Worm (Caenorhabditis elegans) whole organism, early embryonic: Measurements from ENCODE around the gene nas-19.
"Not testable (repeated sequence)": the region's sequence is repeated elsewhere in the genome, so short reads cannot be mapped to it uniquely, and the experiment has no call there.

ENCODE experiments used
- B0310.2 ChIP-seq: sonication (generic microtip); optimal IDR thresholded peaks from 2 replicates; lab custom pipeline; 2016; ENCODE audit warnings: mild to moderate bottlenecking, missing genetic modification characterization, missing compliant biosample characterization
- F13C5.2 ChIP-seq: sonication (generic microtip); optimal IDR thresholded peaks from 2 replicates; lab custom pipeline; 2017; ENCODE audit warnings: mild to moderate bottlenecking, missing genetic modification characterization, inconsistent platforms, missing compliant biosample characterization
- aly-1 ChIP-seq: sonication (generic microtip); optimal IDR thresholded peaks from 2 replicates; lab custom pipeline; 2016; ENCODE audit warnings: missing genetic modification characterization, missing compliant biosample characterization
- ama-1 ChIP-seq: fragments of 150-350 bp; optimal IDR thresholded peaks from 2 replicates; lab custom pipeline; 2014
- ceh-13 ChIP-seq: fragments of 200-800 bp; sonication (Bioruptor generic); optimal IDR thresholded peaks from 2 replicates; lab custom pipeline; 2018; ENCODE audit warnings: mild to moderate bottlenecking, missing genetic modification characterization, missing compliant biosample characterization
- ceh-36 ChIP-seq: sonication (generic microtip); optimal IDR thresholded peaks from 2 replicates; lab custom pipeline; 2016; ENCODE audit warnings: missing genetic modification characterization, inconsistent platforms, missing compliant biosample characterization
- ets-7 ChIP-seq: sonication (generic microtip); optimal IDR thresholded peaks from 2 replicates; lab custom pipeline; 2016; ENCODE audit warnings: missing genotype, missing genetic modification characterization, missing compliant biosample characterization
- flt-1 ChIP-seq: fragments of 200-800 bp; sonication (Bioruptor generic); IDR thresholded peaks from 2 replicates; pipeline ENCODE4 v1.3.6; 2022; ENCODE audit warnings: missing genetic modification characterization, missing compliant biosample characterization
- hmbx-1 ChIP-seq: sonication (generic microtip); optimal IDR thresholded peaks from 2 replicates; lab custom pipeline; 2016; ENCODE audit warnings: mild to moderate bottlenecking, missing genetic modification characterization, missing compliant biosample characterization
- hmg-4 ChIP-seq: fragments of 200-800 bp; sonication (Bioruptor generic); optimal IDR thresholded peaks from 2 replicates; lab custom pipeline; 2018; ENCODE audit warnings: mild to moderate bottlenecking, missing genetic modification characterization, missing compliant biosample characterization
- hnd-1 ChIP-seq: sonication (generic microtip); optimal IDR thresholded peaks from 2 replicates; lab custom pipeline; 2016; ENCODE audit warnings: missing genetic modification characterization, missing compliant biosample characterization
- pes-1 ChIP-seq: fragments of 200-800 bp; sonication (Bioruptor generic); IDR thresholded peaks from 2 replicates; pipeline ENCODE4 v1.3.6; 2022; ENCODE audit warnings: missing genetic modification reagents, missing genetic modification characterization, missing compliant biosample characterization
- scrt-1 ChIP-seq: fragments of 200-800 bp; sonication (Bioruptor generic); IDR thresholded peaks from 2 replicates; pipeline ENCODE4 v1.3.6; 2022; ENCODE audit warnings: missing genetic modification characterization, missing compliant biosample characterization
- sea-1 ChIP-seq: fragments of 200-800 bp; sonication (Bioruptor generic); conservative IDR thresholded peaks from 2 replicates; pipeline ENCODE4 v1.3.6; 2022; ENCODE audit warnings: missing genetic modification characterization, missing compliant biosample characterization
- tbx-11 ChIP-seq: fragments of 200-800 bp; sonication (Bioruptor generic); IDR thresholded peaks from 2 replicates; pipeline ENCODE4 v1.3.6; 2022; ENCODE audit warnings: missing genetic modification characterization, missing compliant biosample characterization
- tbx-37 ChIP-seq: fragments of 200-800 bp; sonication (Bioruptor generic); conservative IDR thresholded peaks from 2 replicates; pipeline ENCODE4 v1.3.6; 2022; ENCODE audit warnings: missing genetic modification reagents, missing genetic modification characterization, missing compliant biosample characterization
- tra-4 ChIP-seq: sonication (generic microtip); optimal IDR thresholded peaks from 2 replicates; lab custom pipeline; 2017; ENCODE audit warnings: missing genetic modification characterization, missing compliant biosample characterization

nas-19 gene

DNA sequence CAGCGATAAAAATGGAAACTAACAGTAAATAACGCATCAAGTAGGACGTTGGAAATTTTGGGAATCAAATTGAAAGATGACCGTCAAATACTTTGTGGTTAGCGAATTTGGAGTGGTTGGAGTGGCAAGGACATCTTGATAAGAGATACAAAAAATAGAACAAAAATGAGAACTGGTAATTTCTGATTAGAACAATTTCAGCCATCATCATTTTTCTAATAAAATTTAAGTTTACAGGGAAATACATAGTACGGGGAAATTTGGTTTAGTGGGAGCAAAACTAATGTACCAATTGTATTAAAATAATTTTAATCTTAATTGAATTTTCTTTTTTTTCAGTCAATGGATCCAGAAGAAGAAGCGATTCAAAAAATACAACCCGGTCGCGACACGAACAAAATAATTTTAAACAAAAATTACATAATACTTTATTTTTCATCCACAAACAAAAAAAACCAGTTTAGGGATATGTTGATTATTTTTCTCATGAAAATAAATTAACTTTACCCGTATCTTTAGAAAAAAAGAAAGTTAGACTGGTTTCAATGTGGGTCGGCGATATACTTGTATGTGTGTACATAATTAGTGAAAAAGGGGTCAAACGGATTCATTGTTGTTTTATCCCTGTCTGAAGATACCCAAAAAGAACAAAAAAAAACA, 8.5 kb upstream of the nas-19 start, which contains the start of the genes K03B8.8 and grl-3:
TSS of gene K03B8.8 (minus strand) at position 101 of the 660 bp plus-strand sequence.
TSS of gene grl-3 (plus strand) at position 610 of the 660 bp plus-strand sequence.
- TF ChIP-seq ama-1 (lab: Kevin White, UChicago) (no peak), tbx-37 (GFP tag; lab: Robert Waterston, UW) (no peak), aly-1 (tag; lab: Kevin White, UChicago) (no peak), scrt-1 (GFP tag; lab: Robert Waterston, UW) (no peak), sea-1 (no peak), B0310.2 (no peak), hmg-4 (GFP tag; lab: Kevin White, UChicago) (no peak), flt-1 (GFP tag; lab: Robert Waterston, UW) (no peak), ets-7 (tag; lab: Kevin White, UChicago) (no peak), pes-1 (GFP tag; lab: Robert Waterston, UW) (no peak)

- no peak for TF ChIP-seq hmg-4 (GFP tag; lab: Kevin White, UChicago)
- no peak for TF ChIP-seq ceh-36 (tag; lab: Kevin White, UChicago)
- no peak for TF ChIP-seq sea-1
- no peak for TF ChIP-seq tbx-11 (GFP tag; lab: Robert Waterston, UW)
- TF ChIP-seq aly-1 (tag; lab: Kevin White, UChicago): no peak
- TF ChIP-seq scrt-1 (GFP tag; lab: Robert Waterston, UW): no peak
- no peak for TF ChIP-seq ceh-13 (GFP tag; lab: Kevin White, UChicago)
- TF ChIP-seq B0310.2: no peak
- no peak for TF ChIP-seq hmbx-1 (tag; lab: Kevin White, UChicago)
- TF ChIP-seq F13C5.2 (tag; lab: Kevin White, UChicago): no peak
- TF ChIP-seq tra-4 (tag; lab: Kevin White, UChicago): no peak
- no peak for TF ChIP-seq ets-7 (tag; lab: Kevin White, UChicago)
- TF ChIP-seq hnd-1: no peak
- no peak for TF ChIP-seq ama-1 (lab: Kevin White, UChicago)
- no peak for TF ChIP-seq flt-1 (GFP tag; lab: Robert Waterston, UW)
- no peak for TF ChIP-seq pes-1 (GFP tag; lab: Robert Waterston, UW)
- no peak for TF ChIP-seq tbx-37 (GFP tag; lab: Robert Waterston, UW)
These were observed 4.7 kb upstream of the nas-19 start, which contains the start of gene K03B8.6 for ce11 chrV:11407251-11407650. TSS of gene K03B8.6 (plus strand) at chrV:11407584.

DNA sequence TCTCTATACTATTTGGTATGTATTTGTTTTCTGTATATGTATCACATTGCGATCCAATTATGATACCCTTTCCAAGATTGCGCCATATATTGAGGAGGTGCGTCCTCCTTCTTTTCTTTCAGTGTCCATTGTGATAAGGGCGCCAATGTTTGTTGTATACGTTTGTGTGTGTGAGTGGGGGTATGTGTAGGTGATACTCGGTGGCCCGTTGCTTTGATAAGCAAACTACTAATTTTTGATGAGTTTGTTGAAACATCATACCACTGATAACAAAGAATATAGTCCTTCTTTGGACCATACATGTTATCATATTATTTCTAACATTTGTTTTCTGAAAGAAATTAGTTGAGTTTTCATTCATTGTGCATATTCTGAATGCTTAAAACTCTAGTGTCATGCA, 1.2 kb upstream of the nas-19 start:
- TF ChIP-seq ceh-36 (tag; lab: Kevin White, UChicago) (no peak), tbx-37 (GFP tag; lab: Robert Waterston, UW) (no peak), tra-4 (tag; lab: Kevin White, UChicago) (no peak), hnd-1 (no peak), tbx-11 (GFP tag; lab: Robert Waterston, UW) (no peak), sea-1 (no peak), ceh-13 (GFP tag; lab: Kevin White, UChicago) (no peak), aly-1 (tag; lab: Kevin White, UChicago) (no peak), B0310.2 (no peak), hmbx-1 (tag; lab: Kevin White, UChicago) (no peak), ets-7 (tag; lab: Kevin White, UChicago) (no peak), flt-1 (GFP tag; lab: Robert Waterston, UW) (no peak)

DNA sequence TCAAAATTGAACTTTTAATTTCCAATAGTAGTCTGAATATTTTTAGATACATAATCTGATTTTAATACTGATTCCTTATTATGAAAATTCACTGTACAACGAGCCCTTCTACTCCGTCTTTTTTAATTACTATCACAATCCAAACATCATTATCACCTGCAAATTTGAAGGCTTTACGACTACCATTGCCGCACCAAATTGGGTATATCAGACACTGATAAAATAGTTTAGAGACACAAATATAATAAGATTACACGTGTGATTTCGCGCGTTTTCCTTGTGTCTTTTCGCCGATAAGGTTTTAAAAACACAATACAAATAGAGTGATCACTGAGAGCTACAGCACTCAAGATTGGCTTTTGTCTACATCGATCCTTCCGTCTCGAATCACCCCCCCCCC, 549 bp upstream of the nas-19 start:
- TF ChIP-seq tra-4 (tag; lab: Kevin White, UChicago) (no peak), ceh-13 (GFP tag; lab: Kevin White, UChicago) (no peak), tbx-37 (GFP tag; lab: Robert Waterston, UW) (no peak), sea-1 (no peak), hnd-1 (no peak), scrt-1 (GFP tag; lab: Robert Waterston, UW) (no peak)

DNA sequence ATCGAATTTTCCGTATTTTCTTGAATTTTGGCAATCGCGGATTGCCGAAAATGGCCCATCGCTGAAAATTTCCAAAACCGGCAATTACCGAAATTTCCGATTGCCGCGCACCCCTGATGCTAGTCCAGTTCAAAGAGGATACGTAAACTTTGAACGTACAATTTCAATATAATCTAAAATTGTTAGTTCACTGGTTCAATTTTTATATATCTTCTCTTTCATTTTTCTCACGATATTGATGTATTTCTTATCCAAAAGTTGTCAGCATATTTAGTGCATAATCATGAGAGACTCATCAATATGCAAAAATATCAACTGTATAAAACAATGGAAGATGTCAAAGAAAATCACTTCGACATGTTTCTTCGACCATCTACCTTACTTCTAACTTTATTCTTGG, 3.9 kb downstream of the nas-19 start, which contains the start of gene nas-17:
TSS of gene nas-17 (plus strand) at position 301 of the 400 bp plus-strand sequence.
- no peak for TF ChIP-seq pes-1 (GFP tag; lab: Robert Waterston, UW)
- TF ChIP-seq ets-7 (tag; lab: Kevin White, UChicago): no peak
- no peak for TF ChIP-seq flt-1 (GFP tag; lab: Robert Waterston, UW)
- no peak for TF ChIP-seq tra-4 (tag; lab: Kevin White, UChicago)
- no peak for TF ChIP-seq ceh-13 (GFP tag; lab: Kevin White, UChicago)
- no peak for TF ChIP-seq tbx-37 (GFP tag; lab: Robert Waterston, UW)
- TF ChIP-seq F13C5.2 (tag; lab: Kevin White, UChicago): no peak
- TF ChIP-seq B0310.2: no peak
- TF ChIP-seq ceh-36 (tag; lab: Kevin White, UChicago): no peak
- TF ChIP-seq aly-1 (tag; lab: Kevin White, UChicago): no peak
- TF ChIP-seq sea-1: no peak
- no peak for TF ChIP-seq ama-1 (lab: Kevin White, UChicago)

DNA sequence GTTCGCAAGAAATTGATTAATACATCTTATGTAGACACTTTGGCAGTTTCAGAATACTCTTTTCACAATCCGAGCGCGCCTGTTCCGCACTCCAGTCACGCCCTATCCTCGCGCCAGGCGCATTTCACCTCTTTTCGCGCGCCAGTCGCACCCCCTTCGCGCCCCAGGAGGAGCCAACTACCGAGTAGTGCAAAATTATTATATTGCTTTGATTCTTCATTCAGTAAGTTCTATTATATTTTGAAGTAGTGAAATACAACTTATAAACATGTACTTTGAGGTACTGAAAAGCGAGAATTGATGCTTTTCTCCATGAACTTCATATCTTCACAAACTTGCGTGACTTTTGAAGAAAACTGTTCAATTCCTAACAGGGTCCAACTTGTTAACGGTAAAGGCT, 6.4 kb downstream of the nas-19 start, which contains the start of gene nas-18:
TSS of gene nas-18 (plus strand) at position 301 of the 400 bp plus-strand sequence.
- not testable (repeated sequence) for TF ChIP-seq sea-1; flt-1 (GFP tag; lab: Robert Waterston, UW); B0310.2

ce11 chrV:11395024-11395423, 7.5 kb downstream of the nas-19 start, which contains the start of gene K03B8.4:
TSS of gene K03B8.4 (minus strand) at chrV:11395124.
- TF ChIP-seq tbx-11 (GFP tag; lab: Robert Waterston, UW); scrt-1 (GFP tag; lab: Robert Waterston, UW); hmbx-1 (tag; lab: Kevin White, UChicago): not testable (repeated sequence)
